Fruit fly (Drosophila melanogaster) whole organism, embryonic: Measurements from ENCODE around the gene CG7985.

ENCODE experiments used
- Ada2b ChIP-seq: fragments of 200-800 bp; sonication (Bioruptor generic); IDR thresholded peaks from 2 replicates; pipeline ENCODE4 v1.3.6; 2022; ENCODE audit warnings: missing biosample characterization, missing genetic modification characterization
- Antp ChIP-seq: fragments of 200-800 bp; sonication (Bioruptor generic); optimal IDR thresholded peaks from 3 replicates; lab custom pipeline; 2016; ENCODE audit warnings: missing biosample characterization, missing genetic modification characterization
- Bteb2 ChIP-seq: fragments of 200-800 bp; sonication (Bioruptor generic); optimal IDR thresholded peaks from 2 replicates; lab custom pipeline; 2016; ENCODE audit warnings: missing biosample characterization, missing genetic modification characterization
- CG10267 ChIP-seq: fragments of 200-800 bp; sonication (Bioruptor generic); optimal IDR thresholded peaks from 2 replicates; lab custom pipeline; 2018; ENCODE audit warnings: missing biosample characterization, mild to moderate bottlenecking, missing genetic modification characterization, moderate library complexity
- CG11504 ChIP-seq: fragments of 200-800 bp; sonication (Bioruptor generic); optimal IDR thresholded peaks from 3 replicates; lab custom pipeline; 2019; ENCODE audit warnings: missing biosample characterization, mild to moderate bottlenecking, missing genetic modification characterization, moderate library complexity
- CG11560 ChIP-seq: fragments of 200-800 bp; sonication (Bioruptor generic); IDR thresholded peaks from 3 replicates; pipeline ENCODE4 v1.3.6; 2022; ENCODE audit warnings: missing biosample characterization, missing genetic modification characterization
- CG12104 ChIP-seq: fragments of 200-800 bp; sonication (Bioruptor generic); optimal IDR thresholded peaks from 3 replicates; lab custom pipeline; 2016; ENCODE audit warnings: missing biosample characterization, missing genetic modification characterization
- CG12155 ChIP-seq: fragments of 200-800 bp; sonication (Bioruptor generic); optimal IDR thresholded peaks from 3 replicates; lab custom pipeline; 2016; ENCODE audit warnings: missing biosample characterization, missing genetic modification characterization
- CG12391 ChIP-seq: fragments of 200-800 bp; sonication (Bioruptor generic); optimal IDR thresholded peaks from 3 replicates; lab custom pipeline; 2018; ENCODE audit warnings: missing biosample characterization, mild to moderate bottlenecking, missing genetic modification characterization, moderate library complexity
- CG12659 ChIP-seq: fragments of 200-800 bp; sonication (Bioruptor generic); optimal IDR thresholded peaks from 3 replicates; lab custom pipeline; 2017; ENCODE audit warnings: mild to moderate bottlenecking, missing biosample characterization, missing genetic modification reagents, missing genetic modification characterization
- CG12744 ChIP-seq: fragments of 200-800 bp; sonication (Bioruptor generic); optimal IDR thresholded peaks from 2 replicates; lab custom pipeline; 2016; ENCODE audit warnings: missing biosample characterization, missing genetic modification characterization
- CG12769 ChIP-seq: fragments of 200-800 bp; sonication (Bioruptor generic); optimal IDR thresholded peaks from 2 replicates; lab custom pipeline; 2019; ENCODE audit warnings: missing biosample characterization, mild to moderate bottlenecking, missing genetic modification characterization, moderate library complexity
- CG15479 ChIP-seq: fragments of 200-800 bp; sonication (Bioruptor generic); optimal IDR thresholded peaks from 3 replicates; lab custom pipeline; 2019; ENCODE audit warnings: missing biosample characterization, mild to moderate bottlenecking, missing genetic modification characterization, moderate library complexity
- CG15601 ChIP-seq: fragments of 200-800 bp; sonication (Bioruptor generic); optimal IDR thresholded peaks from 3 replicates; lab custom pipeline; 2019; ENCODE audit warnings: missing biosample characterization, mild to moderate bottlenecking, missing genetic modification characterization, moderate library complexity
- CG16863 ChIP-seq: fragments of 200-800 bp; sonication (Bioruptor generic); optimal IDR thresholded peaks from 3 replicates; lab custom pipeline; 2016; ENCODE audit warnings: missing biosample characterization, missing genetic modification characterization
- CG3163 ChIP-seq: fragments of 200-800 bp; sonication (Bioruptor generic); optimal IDR thresholded peaks from 3 replicates; lab custom pipeline; 2016; ENCODE audit warnings: missing biosample characterization, missing genetic modification characterization
- CG8281 ChIP-seq: fragments of 200-800 bp; sonication (Bioruptor generic); optimal IDR thresholded peaks from 2 replicates; lab custom pipeline; 2018; ENCODE audit warnings: missing biosample characterization, mild to moderate bottlenecking, missing genetic modification characterization, moderate library complexity
- CG8359 ChIP-seq: fragments of 200-800 bp; sonication (Bioruptor generic); optimal IDR thresholded peaks from 2 replicates; lab custom pipeline; 2017; ENCODE audit warnings: missing biosample characterization, mild to moderate bottlenecking, missing genetic modification characterization, borderline replicate concordance
- CG9817 ChIP-seq: fragments of 200-800 bp; sonication (Bioruptor generic); optimal IDR thresholded peaks from 2 replicates; lab custom pipeline; 2018; ENCODE audit warnings: missing biosample characterization, mild to moderate bottlenecking, missing genetic modification characterization, moderate library complexity
- CG9876 ChIP-seq: fragments of 200-800 bp; sonication (Bioruptor generic); optimal IDR thresholded peaks from 2 replicates; lab custom pipeline; 2016; ENCODE audit warnings: missing biosample characterization, missing genetic modification characterization
- Eip74EF ChIP-seq, 2 experiments: fragments of 200-800 bp in 1 of 2; fragments of >200 bp in 1 of 2; sonication (Bioruptor generic) in 1 of 2; optimal IDR thresholded peaks; 2 replicates each; lab custom pipeline; 2017 to 2019; ENCODE audit warnings: missing biosample characterization in 2 of 2, missing genetic modification characterization in 2 of 2, mild to moderate bottlenecking in 1 of 2, moderate library complexity in 1 of 2
- Gug ChIP-seq: fragments of 200-800 bp; sonication (Bioruptor generic); IDR thresholded peaks from 4 replicates; pipeline ENCODE4 v1.3.6; 2022; ENCODE audit warnings: missing biosample characterization, missing genetic modification characterization
- HLH3B ChIP-seq: fragments of 200-800 bp; sonication (Bioruptor generic); IDR thresholded peaks from 2 replicates; pipeline ENCODE4 v1.3.6; 2022; ENCODE audit warnings: missing biosample characterization, missing genetic modification characterization
- Hand ChIP-seq: fragments of 200-800 bp; sonication (Bioruptor generic); optimal IDR thresholded peaks from 2 replicates; lab custom pipeline; 2017; ENCODE audit warnings: mild to moderate bottlenecking, missing biosample characterization, missing genetic modification reagents, missing genetic modification characterization
- Hr78 ChIP-seq, 2 experiments: fragments of 200-800 bp in 1 of 2; fragments of >200 bp in 1 of 2; sonication (Bioruptor generic) in 1 of 2; optimal IDR thresholded peaks; 2 replicates each; lab custom pipeline; 2017 to 2019; ENCODE audit warnings: missing biosample characterization in 2 of 2, missing genetic modification characterization in 2 of 2, mild to moderate bottlenecking in 1 of 2, moderate library complexity in 1 of 2
- Lpt ChIP-seq: fragments of >200 bp; optimal IDR thresholded peaks from 2 replicates; lab custom pipeline; 2018; ENCODE audit warnings: missing biosample characterization, missing genetic modification characterization
- MESR4 ChIP-seq: fragments of 200-800 bp; sonication (Bioruptor generic); optimal IDR thresholded peaks from 2 replicates; lab custom pipeline; 2018; ENCODE audit warnings: missing biosample characterization, mild to moderate bottlenecking, missing genetic modification characterization, moderate library complexity
- Mes4 ChIP-seq: fragments of 200-800 bp; sonication (Bioruptor generic); optimal IDR thresholded peaks from 2 replicates; lab custom pipeline; 2016; ENCODE audit warnings: missing biosample characterization, missing genetic modification characterization
- Rx ChIP-seq: fragments of 200-800 bp; sonication (Bioruptor generic); IDR thresholded peaks from 2 replicates; pipeline ENCODE4 v1.3.6; 2022; ENCODE audit warnings: missing biosample characterization, missing genetic modification characterization
- Usf ChIP-seq: fragments of 200-800 bp; sonication (Bioruptor generic); optimal IDR thresholded peaks from 2 replicates; lab custom pipeline; 2017; ENCODE audit warnings: missing genotype, missing biosample characterization, missing genetic modification characterization
- Xbp1 ChIP-seq: fragments of 200-800 bp; sonication (Bioruptor generic); optimal IDR thresholded peaks from 3 replicates; lab custom pipeline; 2016; ENCODE audit warnings: missing biosample characterization, mild to moderate bottlenecking, missing genetic modification characterization
- ab ChIP-seq: fragments of 200-800 bp; sonication (Bioruptor generic); optimal IDR thresholded peaks from 2 replicates; lab custom pipeline; 2016; ENCODE audit warnings: missing biosample characterization, missing genetic modification characterization
- ash1 ChIP-seq: fragments of 200-800 bp; sonication (Bioruptor generic); optimal IDR thresholded peaks from 2 replicates; lab custom pipeline; 2018; ENCODE audit warnings: missing biosample characterization, mild to moderate bottlenecking, missing genetic modification characterization
- bowl ChIP-seq: fragments of 200-800 bp; sonication (Bioruptor generic); IDR thresholded peaks from 2 replicates; pipeline ENCODE4 v1.3.6; 2022; ENCODE audit warnings: missing biosample characterization, missing genetic modification characterization
- caup ChIP-seq: fragments of 200-800 bp; sonication (Bioruptor generic); optimal IDR thresholded peaks from 3 replicates; lab custom pipeline; 2017; ENCODE audit warnings: missing biosample characterization, mild to moderate bottlenecking, missing genetic modification characterization, moderate library complexity; ENCODE audit not compliant: severe bottlenecking
- cg ChIP-seq: fragments of 200-800 bp; sonication (Bioruptor generic); optimal IDR thresholded peaks from 3 replicates; lab custom pipeline; 2019; ENCODE audit warnings: missing biosample characterization, mild to moderate bottlenecking, missing genetic modification characterization, moderate library complexity
- fd3F ChIP-seq: fragments of 200-800 bp; sonication (Bioruptor generic); optimal IDR thresholded peaks from 2 replicates; lab custom pipeline; 2018; ENCODE audit warnings: missing biosample characterization, mild to moderate bottlenecking, missing genetic modification characterization, moderate library complexity
- gro ChIP-seq: fragments of 200-800 bp; sonication (Bioruptor generic); optimal IDR thresholded peaks from 2 replicates; lab custom pipeline; 2016; ENCODE audit warnings: missing biosample characterization, missing genetic modification characterization
- nom ChIP-seq: fragments of 200-800 bp; sonication (Bioruptor generic); optimal IDR thresholded peaks from 2 replicates; lab custom pipeline; 2017; ENCODE audit warnings: missing biosample characterization, missing genetic modification characterization, mild to moderate bottlenecking, moderate library complexity, missing genetic modification reagents
- phol ChIP-seq: fragments of 200-800 bp; sonication (Bioruptor generic); optimal IDR thresholded peaks from 3 replicates; lab custom pipeline; 2018; ENCODE audit warnings: missing biosample characterization, mild to moderate bottlenecking, missing genetic modification characterization, moderate library complexity
- ro ChIP-seq: fragments of 200-800 bp; sonication (Bioruptor generic); IDR thresholded peaks from 2 replicates; pipeline ENCODE4 v1.3.6; 2022; ENCODE audit warnings: missing biosample characterization, missing genetic modification characterization
- sc ChIP-seq, 3 experiments: fragments of >200 bp in 2 of 3; fragments of 200-800 bp in 1 of 3; sonication (Bioruptor generic) in 1 of 3; optimal IDR thresholded peaks; 2 replicates in 2 of 3; 3 replicates in 1 of 3; lab custom pipeline; 2017; ENCODE audit warnings: mild to moderate bottlenecking in 1 of 3, missing biosample characterization in 1 of 3, missing genetic modification characterization in 1 of 3, missing genetic modification reagents in 1 of 3
- schlank ChIP-seq: fragments of 200-800 bp; sonication (Bioruptor generic); optimal IDR thresholded peaks from 2 replicates; lab custom pipeline; 2018; ENCODE audit warnings: missing biosample characterization, mild to moderate bottlenecking, missing genetic modification characterization
- twi ChIP-seq: fragments of 200-800 bp; optimal IDR thresholded peaks from 2 replicates; lab custom pipeline; 2019; ENCODE audit warnings: missing biosample characterization, mild to moderate bottlenecking, missing genetic modification characterization, moderate library complexity
- tx ChIP-seq: fragments of 200-800 bp; sonication (Bioruptor generic); optimal IDR thresholded peaks from 2 replicates; lab custom pipeline; 2016; ENCODE audit warnings: missing biosample characterization, missing genetic modification characterization
- unc-4 ChIP-seq: fragments of 200-800 bp; sonication (Bioruptor generic); IDR thresholded peaks from 2 replicates; pipeline ENCODE4 v1.3.6; 2022; ENCODE audit warnings: missing biosample characterization, missing genetic modification characterization; ENCODE audit not compliant: partially characterized antibody
- usp ChIP-seq: fragments of >200 bp; optimal IDR thresholded peaks from 2 replicates; lab custom pipeline; 2017; ENCODE audit warnings: missing biosample characterization, missing genetic modification characterization
- zen2 ChIP-seq: fragments of 200-800 bp; sonication (Bioruptor generic); IDR thresholded peaks from 3 replicates; pipeline ENCODE4 v1.3.6; 2022; ENCODE audit warnings: missing biosample characterization, missing genetic modification characterization; ENCODE audit not compliant: partially characterized antibody

Gene CG7985

DNA sequence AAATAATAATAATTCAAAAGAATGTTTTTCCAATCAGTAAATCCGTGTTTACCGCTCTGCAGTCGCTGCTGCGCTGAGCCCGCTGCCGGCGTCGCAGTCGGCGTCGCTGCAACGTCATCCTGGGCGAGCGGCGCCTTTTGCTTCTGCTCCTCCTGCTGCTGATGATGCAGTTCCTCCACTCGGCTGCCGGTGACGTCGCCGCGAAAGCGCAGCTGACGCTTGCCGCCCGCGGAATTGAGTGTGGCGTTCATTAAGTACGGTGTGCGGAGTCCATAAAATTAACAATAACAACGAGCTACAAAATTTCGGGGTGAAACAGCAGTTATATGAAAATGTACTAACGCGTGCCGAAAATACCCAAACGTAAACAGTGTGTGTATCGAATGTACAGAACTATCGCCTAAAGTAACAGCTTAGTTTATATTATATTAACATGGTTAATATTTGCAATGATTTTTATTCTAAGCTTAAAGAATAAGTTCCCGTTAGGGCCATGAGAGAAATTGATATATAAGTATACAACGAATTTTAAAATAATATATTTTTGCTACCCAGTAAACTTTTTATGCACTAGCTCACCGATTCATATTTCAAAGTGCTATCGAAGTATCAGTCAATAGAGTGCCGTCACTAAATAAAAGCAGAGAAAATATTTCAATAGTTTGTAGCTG, 35.5 kb upstream of the CG7985 start, which contains the start of the genes CG7218 and Cbp20 (continued):
- TF ChIP-seq caup (GFP tag; lab: Kevin White, UChicago) (peak; percentile 63), Lpt (no peak), usp (GFP tag; lab: Kevin White, UChicago) (no peak), CG12104 (GFP tag; lab: Kevin White, UChicago) (no peak), Hand (GFP tag; lab: Kevin White, UChicago) (no peak), CG8359 (no peak), Xbp1 (GFP tag; lab: Kevin White, UChicago) (peak; percentile 84), CG11504 (tag; lab: Kevin White, UChicago) (peak; percentile 70), MESR4 (GFP tag; lab: Kevin White, UChicago) (peak; percentile 67), CG9876 (no peak), CG12155 (GFP tag; lab: Kevin White, UChicago) (peak; percentile 81), Gug (GFP tag; lab: Robert Waterston, UW) (peak; percentile 91), ro (no peak), CG9817 (peak; percentile 69), CG12769 (tag; lab: Kevin White, UChicago) (peak; percentile 69), ash1 (no peak), schlank (tag; lab: Kevin White, UChicago) (no peak), Usf (GFP tag; lab: Kevin White, UChicago) (peak; percentile 18), phol (peak; percentile 64), CG12659 (GFP tag; lab: Kevin White, UChicago) (peak; percentile 86), sc (optimal IDR thresholded peaks at IDR 0.05; lab: Kevin White, UChicago) (no peak), sc (GFP tag; optimal IDR thresholded peaks at IDR 0.05; lab: Kevin White, UChicago) (peak; percentile 37), HLH3B (GFP tag; lab: Robert Waterston, UW) (peak; percentile 68), Eip74EF (GFP tag; optimal IDR thresholded peaks at IDR 0.05; lab: Kevin White, UChicago) (no peak), CG3163 (GFP tag; lab: Kevin White, UChicago) (peak; percentile 9), CG10267 (tag; lab: Kevin White, UChicago) (peak; percentile 79), nom (no peak), zen2 (GFP tag; lab: Robert Waterston, UW) (peak; percentile 65; the same call in 1 of the 3 replicates), CG12391 (tag; lab: Kevin White, UChicago) (peak; percentile 85), Rx (GFP tag; lab: Robert Waterston, UW) (peak; percentile 61), fd3F (GFP tag; lab: Kevin White, UChicago) (peak; percentile 74), Mes4 (GFP tag; lab: Kevin White, UChicago) (no peak), CG15479 (GFP tag; lab: Kevin White, UChicago) (no peak), Ada2b (GFP tag; lab: Robert Waterston, UW) (peak; percentile 64), CG16863 (GFP tag; lab: Kevin White, UChicago) (peak; percentile 47), Antp (peak; percentile 62), Bteb2 (GFP tag; lab: Kevin White, UChicago) (peak; percentile 68), cg (GFP tag; lab: Kevin White, UChicago) (no peak), CG12744 (GFP tag; lab: Kevin White, UChicago) (peak; percentile 59), tx (GFP tag; lab: Kevin White, UChicago) (peak; percentile 20), twi (peak; percentile 57), Hr78 (GFP tag; optimal IDR thresholded peaks at IDR 0.05; lab: Kevin White, UChicago) (no peak), bowl (GFP tag; lab: Robert Waterston, UW) (no peak), gro (GFP tag; lab: Kevin White, UChicago) (peak; percentile 10), CG15601 (tag; lab: Kevin White, UChicago) (peak; percentile 64), unc-4 (GFP tag; lab: Robert Waterston, UW) (peak; percentile 90), CG8281 (no peak), ab (GFP tag; lab: Kevin White, UChicago) (no peak), CG11560 (tag; lab: Robert Waterston, UW) (peak; percentile 93)
